Worm (Caenorhabditis elegans) whole organism, L4/young adult: ENCODE measurements around the gene Y41E3.6.
"Not testable (repeated sequence)": the region's sequence is repeated elsewhere in the genome, so short reads cannot be mapped to it uniquely, and the experiment has no call there.

Experiments
- W03F9.2 ChIP-seq: fragments of 150-350 bp; optimal IDR thresholded peaks from 2 replicates; lab custom pipeline; 2014; ENCODE audit warnings: missing biosample characterization, missing genetic modification characterization
- dao-5 ChIP-seq: sonication (generic microtip); optimal IDR thresholded peaks from 2 replicates; lab custom pipeline; 2016; ENCODE audit warnings: missing genotype, missing genetic modification characterization, moderate library complexity, missing compliant biosample characterization
- him-1 ChIP-seq: sonication (generic microtip); optimal IDR thresholded peaks from 2 replicates; lab custom pipeline; 2016; ENCODE audit warnings: missing genotype, missing genetic modification reagents, missing genetic modification characterization, missing compliant biosample characterization

Y41E3.6 gene

DNA sequence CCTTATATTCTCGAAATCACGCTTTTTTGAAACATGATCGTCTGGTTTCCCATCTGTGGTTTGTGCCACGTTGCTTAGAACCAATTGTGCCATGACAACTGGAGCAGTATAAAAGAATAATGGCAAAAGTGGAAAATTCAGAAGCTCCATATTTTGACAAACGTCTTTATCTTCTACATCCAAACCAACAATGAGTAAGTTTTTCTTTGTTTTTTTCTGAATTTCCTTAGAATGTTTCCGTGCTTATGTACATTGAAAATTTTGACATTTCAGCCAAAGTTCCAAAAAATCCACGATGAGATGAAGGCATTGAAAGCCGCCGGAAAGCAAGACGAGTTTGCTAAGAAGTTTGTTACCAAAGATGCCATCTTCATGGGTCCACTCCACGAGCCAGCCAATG is at the start of gene Y41E3.6:
Y41E3.6 (plus strand) TSS at position 301 of the 400 bp plus-strand sequence.
- TF ChIP-seq dao-5, him-1, W03F9.2 (tag; lab: Kevin White, UChicago): not testable (repeated sequence)

DNA sequence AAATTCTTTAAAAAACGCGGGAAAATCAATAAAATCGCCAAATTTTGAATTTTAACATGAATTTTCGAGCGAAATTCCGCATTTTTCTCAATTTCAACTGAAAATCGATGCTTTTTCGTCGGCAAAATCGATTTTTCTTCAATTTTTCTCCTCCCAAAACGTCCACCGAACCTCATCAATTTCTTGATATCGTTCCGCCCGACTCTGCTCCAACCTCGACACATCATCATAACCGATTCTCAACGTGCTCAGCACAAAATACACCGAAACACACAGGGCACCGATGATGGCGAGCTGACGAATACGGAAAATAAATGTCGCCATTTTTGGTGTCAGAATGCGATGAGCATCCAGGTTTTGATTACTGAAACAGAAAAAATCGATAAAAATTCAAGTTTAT is 48.0 kb upstream of the Y41E3.6 start, which contains the start of gene Y41E3.1:
Y41E3.1 (minus strand) TSS at position 324 of the 400 bp plus-strand sequence.
- TF ChIP-seq him-1 (tag; lab: Kevin White, UChicago) (no peak), dao-5 (tag; lab: Kevin White, UChicago) (no peak), W03F9.2 (tag; lab: Kevin White, UChicago) (no peak)

DNA sequence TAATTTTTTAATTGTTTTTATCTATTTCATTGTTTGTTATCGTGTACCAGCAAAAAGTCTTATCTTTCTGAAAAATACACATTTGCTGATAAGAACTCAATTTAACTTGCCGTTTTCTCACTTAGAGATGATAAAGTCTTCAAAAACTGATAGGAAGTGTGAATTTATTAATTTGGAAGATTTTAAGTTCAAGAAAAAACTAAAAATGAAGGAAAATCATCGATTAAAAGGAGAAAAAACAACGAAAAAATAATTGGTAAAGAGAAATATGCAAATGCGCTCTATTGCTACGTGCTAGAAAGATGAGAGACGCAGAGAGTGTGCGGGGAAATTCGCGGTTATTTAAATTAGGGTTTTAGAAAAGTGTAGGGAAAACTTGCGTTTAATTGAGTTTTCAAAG is 47.2 kb upstream of the Y41E3.6 start:
- TF ChIP-seq dao-5 (tag; lab: Kevin White, UChicago), result no peak
- peak; percentile 87 for TF ChIP-seq W03F9.2 (tag; lab: Kevin White, UChicago)
- TF ChIP-seq him-1 (tag; lab: Kevin White, UChicago), result no peak

DNA sequence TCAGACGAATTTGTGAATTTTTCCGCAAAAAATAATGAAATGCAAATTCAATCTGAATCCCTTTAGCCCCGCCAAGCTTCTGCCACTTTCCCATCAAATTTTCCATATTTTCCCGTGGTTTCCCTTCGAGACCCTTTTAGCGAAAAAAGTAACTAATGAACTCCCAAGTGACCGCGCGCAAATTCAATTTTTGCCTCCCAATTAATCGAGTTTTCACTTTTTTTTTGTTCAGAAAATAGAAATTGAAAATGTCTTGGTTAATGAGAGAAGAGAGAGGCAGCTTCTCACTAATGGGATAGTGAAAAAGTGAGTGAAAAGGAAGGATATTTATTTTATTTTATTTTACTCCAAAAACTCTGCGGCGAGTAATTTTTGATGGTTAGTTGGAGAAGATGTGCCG is 46.5 kb upstream of the Y41E3.6 start:
- no peak for TF ChIP-seq dao-5 (tag; lab: Kevin White, UChicago)
- TF ChIP-seq him-1 (tag; lab: Kevin White, UChicago), result no peak

DNA sequence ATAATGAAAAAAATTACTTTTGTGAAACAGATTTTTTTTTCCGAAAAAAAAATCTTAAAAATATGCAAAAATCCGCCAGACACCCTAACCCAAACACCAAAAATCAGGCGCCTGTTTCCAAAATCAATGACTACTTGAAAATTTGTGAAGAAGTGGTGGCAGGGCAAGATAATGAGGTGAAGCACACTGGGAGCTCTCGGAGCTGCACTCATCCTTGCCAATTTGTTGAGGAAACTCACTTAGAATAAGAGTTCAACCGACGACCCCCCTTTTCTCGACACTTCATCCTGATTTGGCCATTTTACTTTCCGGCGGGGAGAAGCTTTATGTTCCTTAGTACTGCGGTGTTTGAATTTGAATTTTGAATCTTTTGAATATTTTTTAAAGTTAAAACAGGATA is 28.4 kb upstream of the Y41E3.6 start:
- no peak for TF ChIP-seq W03F9.2 (tag; lab: Kevin White, UChicago)
- no peak for TF ChIP-seq dao-5 (tag; lab: Kevin White, UChicago)
- no peak for TF ChIP-seq him-1 (tag; lab: Kevin White, UChicago)

DNA sequence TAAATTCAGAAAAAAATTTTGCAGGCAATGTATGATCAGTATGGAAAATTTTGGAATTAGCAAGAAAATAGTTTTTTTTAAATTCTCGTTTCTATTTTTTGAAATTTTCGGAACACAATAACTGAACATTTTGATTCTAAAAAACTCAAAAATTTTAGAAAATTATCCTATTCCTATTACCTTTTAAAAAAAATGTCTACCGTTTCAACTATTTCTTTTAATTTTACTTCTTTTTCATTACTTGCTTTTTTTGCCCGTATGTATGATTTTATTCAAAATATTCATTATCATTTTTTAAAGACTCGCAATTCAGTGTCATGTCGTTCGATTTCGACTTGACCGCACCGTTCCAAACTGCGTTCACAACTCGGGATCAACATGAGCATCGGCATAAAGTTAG is 25.3 kb upstream of the Y41E3.6 start, which contains the start of gene atln-2:
atln-2 (plus strand) TSS at position 301 of the 400 bp plus-strand sequence.
- no peak for TF ChIP-seq dao-5 (tag; lab: Kevin White, UChicago)
- TF ChIP-seq him-1 (tag; lab: Kevin White, UChicago), result no peak
- TF ChIP-seq W03F9.2 (tag; lab: Kevin White, UChicago), result no peak

DNA sequence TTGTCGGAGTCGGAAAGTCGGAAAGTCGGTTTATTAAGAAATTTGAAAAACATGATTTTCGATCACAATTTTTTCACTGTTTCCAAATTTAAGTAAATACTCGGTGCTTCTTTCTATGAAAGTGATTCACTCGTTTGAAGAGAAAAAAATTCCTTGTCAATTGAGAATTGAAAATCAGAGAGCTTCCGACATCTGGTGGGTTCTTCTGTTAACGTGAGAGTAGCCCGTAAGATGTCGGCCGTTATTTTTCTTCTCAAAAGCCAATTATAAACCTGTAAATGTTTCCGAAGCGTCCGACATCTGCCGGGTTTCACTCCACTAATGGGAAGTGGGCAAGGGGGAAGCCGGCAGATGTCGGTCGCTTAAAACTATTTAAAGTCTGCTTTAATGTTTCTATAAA is 21.6 kb upstream of the Y41E3.6 start:
- no peak for TF ChIP-seq W03F9.2 (tag; lab: Kevin White, UChicago)
- no peak for TF ChIP-seq dao-5 (tag; lab: Kevin White, UChicago)
- no peak for TF ChIP-seq him-1 (tag; lab: Kevin White, UChicago)

DNA sequence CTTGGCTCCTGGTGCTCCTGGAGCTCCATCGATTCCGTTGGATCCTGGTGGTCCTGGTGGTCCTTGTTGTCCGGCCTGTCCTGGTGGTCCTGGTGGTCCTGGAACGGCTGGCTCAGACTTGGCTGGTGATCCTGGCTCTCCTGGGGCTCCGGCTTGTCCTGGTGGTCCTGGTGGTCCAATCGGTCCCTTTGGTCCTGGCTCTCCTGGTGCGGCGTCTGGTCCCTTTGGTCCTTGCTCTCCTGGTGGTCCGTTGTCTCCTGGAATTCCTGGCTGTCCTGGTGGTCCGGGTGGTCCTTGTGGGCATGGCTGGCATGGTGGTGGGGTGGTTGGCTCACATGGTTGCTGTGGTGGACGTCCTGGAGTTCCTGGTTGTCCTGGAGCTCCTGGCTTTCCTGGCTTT is 20.7 kb upstream of the Y41E3.6 start:
- TF ChIP-seq him-1 (tag; lab: Kevin White, UChicago), result no peak
- TF ChIP-seq dao-5 (tag; lab: Kevin White, UChicago), result no peak
- TF ChIP-seq W03F9.2 (tag; lab: Kevin White, UChicago), result no peak

DNA sequence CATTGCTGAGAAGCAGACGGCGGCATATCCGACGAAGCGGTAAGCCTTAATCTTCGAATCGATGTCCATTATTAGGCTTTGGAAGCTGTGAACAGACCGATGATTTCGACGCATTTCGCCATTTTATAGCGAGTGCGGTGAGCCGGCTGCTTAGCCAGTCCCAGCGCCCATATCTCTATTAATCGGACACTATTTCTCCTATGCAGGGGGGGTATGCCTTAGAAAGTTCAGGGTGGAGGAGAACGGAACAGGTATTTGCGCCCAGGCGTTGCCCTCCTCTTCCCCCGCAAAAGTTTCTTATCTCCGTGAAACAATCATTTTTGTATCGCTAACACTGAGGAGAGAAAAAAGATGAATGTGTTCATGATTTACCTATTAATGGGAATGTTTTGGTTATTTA is 19.9 kb upstream of the Y41E3.6 start, which contains the start of gene dpy-4:
dpy-4 (minus strand) TSS at position 101 of the 400 bp plus-strand sequence.
- no peak for TF ChIP-seq him-1 (tag; lab: Kevin White, UChicago)
- no peak for TF ChIP-seq W03F9.2 (tag; lab: Kevin White, UChicago)
- TF ChIP-seq dao-5 (tag; lab: Kevin White, UChicago), result no peak

DNA sequence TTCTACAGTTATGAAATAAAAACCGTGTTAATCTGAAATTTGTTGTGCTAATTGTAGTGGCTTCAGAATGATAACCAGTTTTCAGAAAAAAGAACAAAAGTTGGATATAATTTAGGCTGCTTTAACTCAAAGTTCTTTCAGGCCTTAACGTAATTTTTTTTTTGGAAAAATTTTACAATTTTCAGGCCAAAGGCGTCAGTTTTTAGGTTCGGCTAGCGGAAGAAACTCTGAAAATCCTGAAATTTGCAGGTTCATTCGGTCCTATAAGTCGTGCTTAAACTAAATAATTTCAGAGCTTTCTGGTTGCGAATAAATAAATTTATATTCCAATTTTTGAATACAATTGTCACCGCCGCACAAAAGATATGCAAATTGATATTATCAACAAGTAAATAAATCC is 1.6 kb downstream of the Y41E3.6 start:
- no peak for TF ChIP-seq W03F9.2 (tag; lab: Kevin White, UChicago)
- TF ChIP-seq dao-5 (tag; lab: Kevin White, UChicago), result no peak
- no peak for TF ChIP-seq him-1 (tag; lab: Kevin White, UChicago)

DNA sequence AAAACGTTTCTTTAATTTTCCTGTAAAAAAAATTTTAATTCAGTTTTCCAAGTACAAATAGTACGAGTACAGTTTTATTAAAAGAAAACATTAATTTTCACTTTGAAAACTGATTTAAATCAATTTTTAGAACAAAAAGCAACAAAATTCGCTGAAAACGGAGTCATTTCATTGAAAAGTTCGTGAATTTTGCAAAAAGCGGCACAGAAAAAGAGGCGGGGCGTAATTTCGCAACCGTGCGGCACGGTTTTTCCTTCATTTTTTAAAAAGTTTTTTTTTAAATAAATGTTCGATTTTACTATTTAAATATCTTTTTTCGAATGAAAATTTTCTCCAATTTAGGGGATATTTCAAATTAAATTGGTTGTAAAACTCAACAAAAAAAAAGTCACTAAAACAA is 4.6 kb downstream of the Y41E3.6 start:
- TF ChIP-seq dao-5 (tag; lab: Kevin White, UChicago), result no peak
- no peak for TF ChIP-seq W03F9.2 (tag; lab: Kevin White, UChicago)
- no peak for TF ChIP-seq him-1 (tag; lab: Kevin White, UChicago)

DNA sequence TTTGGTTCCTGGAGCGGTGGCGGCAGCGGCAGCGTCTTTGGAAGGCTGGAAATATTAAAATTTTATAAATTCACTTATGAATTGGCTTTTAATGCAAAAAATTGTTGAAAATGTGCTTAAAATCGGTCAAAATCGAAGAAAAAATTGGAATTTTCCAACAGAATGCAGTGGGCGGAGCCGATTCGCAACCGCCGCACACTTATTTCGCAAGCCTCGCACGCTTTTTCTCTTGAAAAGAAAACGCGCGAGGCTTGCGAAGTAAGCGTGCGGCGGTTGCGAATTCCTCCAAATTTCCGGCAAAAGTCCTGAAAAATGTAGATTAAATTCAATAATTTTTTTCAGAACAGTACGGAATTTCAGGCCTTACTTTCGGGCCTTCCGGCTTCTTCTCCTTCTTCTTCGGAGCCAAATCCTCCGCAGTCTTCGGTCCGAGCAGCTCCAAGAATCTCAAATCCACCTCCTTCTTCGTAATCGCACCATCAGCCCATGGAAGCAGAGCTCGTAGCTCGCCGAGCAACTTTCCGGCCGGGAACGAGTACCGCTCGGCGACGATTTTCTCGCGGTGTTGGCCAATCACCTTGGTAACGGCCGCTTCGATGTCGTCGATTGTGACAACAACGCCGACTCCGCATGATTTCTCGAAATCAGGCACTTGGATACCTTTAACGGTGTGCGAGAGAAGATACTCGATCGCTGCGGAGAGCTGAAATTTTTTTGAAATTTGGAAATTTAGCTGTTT is 5.7 kb downstream of the Y41E3.6 start:
- TF ChIP-seq dao-5 (tag; lab: Kevin White, UChicago) (no peak), W03F9.2 (tag; lab: Kevin White, UChicago) (no peak), him-1 (tag; lab: Kevin White, UChicago) (no peak)

DNA sequence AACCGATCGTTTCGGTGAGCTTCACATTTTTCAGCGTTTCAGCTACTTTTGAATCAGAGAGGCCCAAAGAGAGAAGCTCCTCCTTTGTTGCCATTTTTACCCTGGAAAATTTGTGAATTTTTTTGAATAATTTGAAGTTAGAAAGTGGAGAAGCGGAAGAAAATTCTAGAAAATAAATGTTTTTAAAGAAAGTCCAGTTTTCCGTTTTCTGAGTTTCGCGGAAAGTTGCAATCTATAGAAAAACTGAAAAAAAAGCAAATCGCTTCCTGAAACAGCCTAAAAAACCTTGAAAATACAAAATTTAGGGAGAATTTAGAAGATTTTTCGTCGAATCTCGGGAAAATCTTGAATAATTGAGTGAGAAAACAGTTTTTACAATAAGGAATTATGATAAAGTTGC is 6.5 kb downstream of the Y41E3.6 start, which contains the start of gene qars-1:
qars-1 (minus strand) TSS at position 101 of the 400 bp plus-strand sequence.
- TF ChIP-seq him-1 (tag; lab: Kevin White, UChicago), result no peak
- TF ChIP-seq dao-5 (tag; lab: Kevin White, UChicago), result no peak
- no peak for TF ChIP-seq W03F9.2 (tag; lab: Kevin White, UChicago)
